Worm (Caenorhabditis elegans): ENCODE data around the gene C24H11.5.
"Not testable (repeated sequence)": the region's sequence is repeated elsewhere in the genome, so short reads cannot be mapped to it uniquely, and the experiment has no call there.

C24H11.5 gene

DNA sequence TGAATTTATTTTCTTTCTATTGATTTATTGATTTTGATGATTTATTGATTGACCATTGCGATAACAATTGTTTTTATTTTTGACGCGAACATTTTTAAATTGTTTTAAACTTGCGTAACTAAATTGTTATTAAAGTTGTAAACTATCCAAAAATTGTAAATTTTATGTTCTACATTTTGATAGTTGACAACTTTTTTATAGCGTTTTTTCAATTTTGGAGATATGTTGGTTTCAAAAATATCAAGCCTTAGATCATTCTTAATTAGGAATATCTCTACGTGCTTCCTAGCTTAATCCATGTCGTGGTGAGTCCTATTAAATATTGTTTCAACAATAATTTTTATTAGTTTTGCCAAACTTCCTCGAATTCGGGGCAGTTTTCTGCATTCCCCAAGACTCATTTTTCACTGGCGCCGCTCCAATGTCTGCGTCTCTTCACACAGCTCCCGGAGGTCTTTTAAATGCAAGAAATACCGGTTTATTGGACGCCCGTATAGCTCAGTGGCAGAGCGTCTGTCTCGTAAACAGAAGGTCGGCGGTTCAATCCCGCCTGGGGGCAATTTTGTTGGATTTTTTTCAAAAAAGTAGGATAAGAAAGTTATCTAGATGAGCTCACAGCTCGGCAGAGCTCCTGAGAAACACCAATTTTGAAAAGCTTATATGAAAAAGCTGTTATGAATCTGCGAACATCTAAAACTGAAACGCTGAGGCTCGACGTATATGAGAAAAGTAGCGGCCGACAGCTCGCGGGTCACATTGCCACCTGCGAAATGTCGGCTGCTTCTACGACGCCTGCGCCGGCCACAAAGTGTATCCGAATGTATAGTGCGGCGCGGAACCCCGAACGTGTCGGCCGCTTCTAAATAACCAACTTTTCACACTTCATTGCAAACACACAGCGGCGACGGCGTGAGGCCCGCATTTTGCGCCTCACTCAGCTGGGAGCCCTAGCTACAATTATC lies 12.5 kb downstream of the C24H11.5 start, which contains the start of gene C24H11.2:
TSS of gene C24H11.2 (minus strand) at position 51 of the 962 bp plus-strand sequence.
- TF ChIP-seq lin-11 (tag; optimal IDR thresholded peaks at IDR 0.05): peak; percentile 49
- TF ChIP-seq lsy-2 (tag; optimal IDR thresholded peaks at IDR 0.05): peak in 1 of 2 experiments; percentile 31
- peak; percentile 59 for TF ChIP-seq nhr-129 (tag; optimal IDR thresholded peaks at IDR 0.05)
- TF ChIP-seq gmeb-1 (tag; optimal IDR thresholded peaks at IDR 0.05): peak; percentile 72
- TF ChIP-seq nhr-25 (tag; optimal IDR thresholded peaks at IDR 0.05): peak; percentile 41
- TF ChIP-seq sem-4 (tag; optimal IDR thresholded peaks at IDR 0.05): peak; percentile 54
- peak; percentile 77 for TF ChIP-seq snpc-4 (tag; optimal IDR thresholded peaks at IDR 0.05)
- TF ChIP-seq ztf-4 (tag; optimal IDR thresholded peaks at IDR 0.05): peak; percentile 8
- peak; percentile 47 for TF ChIP-seq fos-1 (tag; optimal IDR thresholded peaks at IDR 0.05)
- peak; percentile 39 for TF ChIP-seq mab-5 (tag; optimal IDR thresholded peaks at IDR 0.05)
- peak; percentile 50 for TF ChIP-seq unc-55 (GFP tag; optimal IDR thresholded peaks at IDR 0.05)
- TF ChIP-seq F13H6.1 (tag; optimal IDR thresholded peaks at IDR 0.05): peak; percentile 65
- TF ChIP-seq egl-27 (tag; optimal IDR thresholded peaks at IDR 0.05): peak; percentile 26
- peak; percentile 53 for TF ChIP-seq crh-2 (tag; optimal IDR thresholded peaks at IDR 0.05)
- peak; percentile 48 for TF ChIP-seq sma-9 (GFP tag; optimal IDR thresholded peaks at IDR 0.05)
- TF ChIP-seq sma-9 (tag; optimal IDR thresholded peaks at IDR 0.05): not testable (repeated sequence)
- TF ChIP-seq sma-3 (GFP tag; optimal IDR thresholded peaks at IDR 0.05): peak; percentile 51
- TF ChIP-seq C34F6.9 (tag; optimal IDR thresholded peaks at IDR 0.05): peak; percentile 46

DNA sequence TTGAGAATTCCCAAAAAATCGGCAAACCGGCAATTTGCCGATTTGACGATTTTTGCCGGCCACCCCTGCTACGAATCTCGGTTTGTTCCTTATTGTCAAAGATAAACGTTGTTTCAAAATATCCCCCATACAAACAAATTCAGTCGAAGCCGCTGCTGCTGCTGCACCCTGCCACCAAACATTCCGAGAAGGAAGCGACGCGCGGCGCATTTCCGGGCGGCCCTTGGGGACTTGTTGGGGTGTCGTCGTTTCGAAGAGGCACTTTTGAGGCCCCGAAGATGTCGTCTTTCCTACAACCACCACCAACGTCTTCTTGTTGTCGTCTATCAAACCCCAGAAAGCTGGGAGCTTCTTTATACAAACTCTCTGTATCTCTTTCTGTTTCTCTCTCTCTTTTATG lies 14.4 kb downstream of the C24H11.5 start:
- TF ChIP-seq sem-4 (tag; optimal IDR thresholded peaks at IDR 0.05): peak; percentile 30
- no peak for TF ChIP-seq skn-1 (tag; optimal IDR thresholded peaks at IDR 0.05)
- TF ChIP-seq nhr-21 (tag; optimal IDR thresholded peaks at IDR 0.05): no peak
- no peak for TF ChIP-seq ztf-1 (GFP tag; conservative IDR thresholded peaks at IDR 0.05)
- TF ChIP-seq dmd-4 (tag; optimal IDR thresholded peaks at IDR 0.05): no peak
- no peak for TF ChIP-seq nhr-129 (tag; optimal IDR thresholded peaks at IDR 0.05)
- TF ChIP-seq lin-39 (tag; optimal IDR thresholded peaks at IDR 0.05): no peak

DNA sequence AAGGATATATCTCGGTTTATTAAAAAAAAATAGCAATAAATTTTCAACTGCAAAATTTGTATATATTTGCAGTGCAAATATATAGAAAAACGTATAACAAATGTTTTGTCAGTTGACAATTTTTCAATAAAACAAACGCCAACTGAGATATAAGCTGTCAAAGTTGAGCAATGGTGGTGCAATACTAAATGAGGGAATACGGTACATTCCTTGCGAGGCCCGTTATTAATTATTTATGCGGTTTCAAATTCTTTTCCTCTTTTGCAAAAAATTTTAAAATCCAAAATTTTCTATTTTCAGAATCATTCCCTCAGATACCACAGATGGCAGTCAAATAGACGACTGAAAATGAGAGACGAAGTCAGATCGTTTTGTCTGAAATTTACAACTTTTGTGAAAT lies 15.4 kb downstream of the C24H11.5 start, which contains the start of gene twk-39:
TSS of gene twk-39 (plus strand) at position 301 of the 400 bp plus-strand sequence.
- TF ChIP-seq peb-1 (tag; optimal IDR thresholded peaks at IDR 0.05) (no peak), lin-13 (GFP tag; optimal IDR thresholded peaks at IDR 0.05) (no peak), nhr-6 (tag; optimal IDR thresholded peaks at IDR 0.05) (no peak), nhr-23 (tag; optimal IDR thresholded peaks at IDR 0.05) (no peak), lsy-2 (tag; optimal IDR thresholded peaks at IDR 0.05) (no peak), mbf-1 (tag; optimal IDR thresholded peaks at IDR 0.05) (no peak), unc-39 (tag; optimal IDR thresholded peaks at IDR 0.05) (no peak), F13H6.1 (tag; optimal IDR thresholded peaks at IDR 0.05) (no peak), R02D3.7 (tag; optimal IDR thresholded peaks at IDR 0.05) (no peak)

DNA sequence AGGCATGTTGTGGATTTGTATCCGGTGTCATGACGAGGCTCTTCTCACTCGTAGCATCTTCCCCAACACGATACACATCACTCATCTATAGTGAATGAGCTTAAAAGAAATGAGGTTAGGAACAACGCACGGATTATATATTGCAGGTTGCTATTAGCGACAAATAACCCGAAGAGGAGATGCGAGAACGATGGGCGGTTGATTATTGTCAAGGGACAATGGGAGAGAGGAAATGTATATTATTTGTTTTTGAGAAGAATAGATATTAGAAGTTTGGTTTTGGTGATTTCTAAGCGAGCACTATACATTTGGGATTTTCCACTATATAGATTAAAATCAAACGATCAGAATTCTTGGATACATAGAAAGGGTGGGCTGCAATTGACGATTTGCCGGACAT lies 26.7 kb downstream of the C24H11.5 start, which contains the start of gene C18D11.7:
TSS of gene C18D11.7 (minus strand) at position 101 of the 400 bp plus-strand sequence.
- TF ChIP-seq mab-5 (tag; optimal IDR thresholded peaks at IDR 0.05) (no peak), ceh-82 (tag; optimal IDR thresholded peaks at IDR 0.05) (no peak), elt-1 (tag; optimal IDR thresholded peaks at IDR 0.05) (no peak), Y55F3AM.14 (GFP tag; optimal IDR thresholded peaks at IDR 0.05) (no peak), lin-39 (tag; optimal IDR thresholded peaks at IDR 0.05) (no peak), alr-1 (tag; optimal IDR thresholded peaks at IDR 0.05) (no peak)

DNA sequence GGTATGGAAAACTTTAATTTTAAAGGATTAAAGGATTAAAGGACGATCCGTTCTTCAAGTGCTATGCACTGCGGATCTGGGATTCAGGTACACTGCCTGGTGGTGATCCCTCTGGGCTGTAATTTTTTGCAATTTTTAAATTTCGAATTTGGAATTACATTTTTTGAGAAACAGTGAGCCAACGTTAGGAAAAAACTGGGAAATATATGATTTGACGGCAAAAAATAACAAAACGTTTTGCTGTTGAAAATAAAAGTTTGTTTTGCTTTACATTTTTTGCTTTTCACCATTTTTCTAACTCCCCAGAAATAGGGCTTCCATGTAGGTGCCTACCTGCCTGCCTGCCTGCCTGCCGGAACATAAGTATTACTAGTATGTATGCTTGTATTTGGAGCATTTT lies 27.4 kb downstream of the C24H11.5 start, which contains the start of gene C18D11.10:
TSS of gene C18D11.10 (plus strand) at position 301 of the 400 bp plus-strand sequence.
- TF ChIP-seq Y55F3AM.14 (GFP tag; optimal IDR thresholded peaks at IDR 0.05) (no peak), sma-9 (GFP tag; optimal IDR thresholded peaks at IDR 0.05) (no peak), sma-9 (tag; optimal IDR thresholded peaks at IDR 0.05) (no peak), lin-11 (tag; optimal IDR thresholded peaks at IDR 0.05) (no peak), lin-39 (tag; optimal IDR thresholded peaks at IDR 0.05) (no peak), nhr-23 (tag; optimal IDR thresholded peaks at IDR 0.05) (no peak)
